Worm (Caenorhabditis elegans): ENCODE measurements around the gene npp-8.

DNA sequence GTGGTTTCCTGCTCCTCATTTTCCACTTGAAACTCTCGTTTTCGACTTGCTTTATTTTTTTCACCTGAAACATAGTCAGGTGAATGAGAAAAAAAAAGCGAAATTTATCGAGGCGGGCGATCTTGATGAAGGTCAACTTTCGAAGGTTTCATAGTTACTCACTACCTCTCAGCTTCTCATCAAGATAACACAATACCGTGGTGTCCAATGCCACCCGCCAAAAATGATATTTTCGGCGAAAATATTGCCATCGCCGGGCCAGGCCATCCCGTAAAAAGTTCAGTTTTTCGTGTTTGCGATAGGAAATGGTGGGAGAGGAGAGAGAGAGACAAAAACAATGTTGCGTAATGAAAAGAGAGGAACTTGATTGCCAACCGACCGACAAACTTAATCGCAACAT lies 48.5 kb downstream of the npp-8 start:
- TF ChIP-seq mls-2 (tag; optimal IDR thresholded peaks at IDR 0.05) (no peak), lin-32 (GFP tag; optimal IDR thresholded peaks at IDR 0.05) (no peak), ztf-11 (tag; optimal IDR thresholded peaks at IDR 0.05) (no peak), pha-4 (tag; optimal IDR thresholded peaks at IDR 0.05) (no peak), unc-62 (GFP tag; optimal IDR thresholded peaks at IDR 0.05) (no peak), nhr-76 (tag; optimal IDR thresholded peaks at IDR 0.05) (no peak), bed-3 (GFP tag; optimal IDR thresholded peaks at IDR 0.05) (no peak), nhr-12 (tag; optimal IDR thresholded peaks at IDR 0.05) (no peak), nhr-237 (tag; optimal IDR thresholded peaks at IDR 0.05) (no peak), unc-39 (tag; optimal IDR thresholded peaks at IDR 0.05) (no peak), elt-1 (tag; optimal IDR thresholded peaks at IDR 0.05; ENCODE audit: borderline replicate concordance, insufficient read depth) (no peak), ceh-83 (GFP tag; optimal IDR thresholded peaks at IDR 0.05) (no peak), nhr-28 (tag; optimal IDR thresholded peaks at IDR 0.05) (no peak), snpc-4 (tag; optimal IDR thresholded peaks at IDR 0.05) (no peak)
